Fruit fly (Drosophila melanogaster) whole organism, embryonic: Measurements from ENCODE around the gene Gycbeta100B.

ENCODE experiments used
- Atf6 ChIP-seq: fragments of 200-800 bp; sonication (Bioruptor generic); IDR thresholded peaks from 2 replicates; pipeline ENCODE4 v1.3.6; 2022; ENCODE audit warnings: missing biosample characterization, missing genetic modification characterization
- Awh ChIP-seq: fragments of 200-800 bp; sonication (Bioruptor generic); IDR thresholded peaks from 2 replicates; pipeline ENCODE4, ENCODE4 v1.3.6; 2022; ENCODE audit warnings: missing biosample characterization, missing genetic modification characterization
- Blimp-1 ChIP-seq: fragments of 200-800 bp; sonication (Bioruptor generic); optimal IDR thresholded peaks from 3 replicates; lab custom pipeline; 2018; ENCODE audit warnings: missing biosample characterization, missing genetic modification characterization, mild to moderate bottlenecking, moderate library complexity, missing genetic modification reagents
- CG10959 ChIP-seq: fragments of 200-800 bp; sonication (Bioruptor generic); IDR thresholded peaks from 2 replicates; pipeline ENCODE4 v1.3.6; 2022; ENCODE audit warnings: missing biosample characterization, missing genetic modification characterization
- CG11093 ChIP-seq: fragments of 200-800 bp; sonication (Bioruptor generic); IDR thresholded peaks from 3 replicates; pipeline ENCODE4 v1.3.6; 2022; ENCODE audit warnings: missing biosample characterization, missing genetic modification characterization
- CG12391 ChIP-seq: fragments of 200-800 bp; sonication (Bioruptor generic); optimal IDR thresholded peaks from 3 replicates; lab custom pipeline; 2018; ENCODE audit warnings: missing biosample characterization, mild to moderate bottlenecking, missing genetic modification characterization, moderate library complexity
- CG13296 ChIP-seq: fragments of 200-800 bp; sonication (Bioruptor generic); optimal IDR thresholded peaks from 3 replicates; lab custom pipeline; 2018; ENCODE audit warnings: missing biosample characterization, mild to moderate bottlenecking, missing genetic modification characterization
- CG13624 ChIP-seq: fragments of 200-800 bp; sonication (Bioruptor generic); optimal IDR thresholded peaks from 2 replicates; lab custom pipeline; 2016; ENCODE audit warnings: missing biosample characterization, missing genetic modification characterization
- CG14050 ChIP-seq: fragments of 200-800 bp; sonication (Bioruptor generic); IDR thresholded peaks from 3 replicates; pipeline ENCODE4 v1.3.6; 2022; ENCODE audit warnings: missing biosample characterization, missing genetic modification characterization
- CG15696 ChIP-seq: fragments of 200-800 bp; sonication (Bioruptor generic); optimal IDR thresholded peaks from 2 replicates; lab custom pipeline; 2019; ENCODE audit warnings: missing biosample characterization, mild to moderate bottlenecking, missing genetic modification characterization, moderate library complexity
- CG17361 ChIP-seq: fragments of 200-800 bp; sonication (Bioruptor generic); IDR thresholded peaks from 3 replicates; pipeline ENCODE4 v1.3.6; 2022; ENCODE audit warnings: missing biosample characterization, missing genetic modification characterization
- CG18619 ChIP-seq: fragments of 200-800 bp; sonication (Bioruptor generic); optimal IDR thresholded peaks from 3 replicates; lab custom pipeline; 2017; ENCODE audit warnings: missing biosample characterization, mild to moderate bottlenecking, missing genetic modification characterization
- CG2889 ChIP-seq: fragments of 200-800 bp; sonication (Bioruptor generic); IDR thresholded peaks from 3 replicates; pipeline ENCODE4 v1.3.6; 2022; ENCODE audit warnings: missing biosample characterization, missing genetic modification characterization
- CG30403 ChIP-seq: fragments of 200-800 bp; sonication (Bioruptor generic); optimal IDR thresholded peaks from 3 replicates; lab custom pipeline; 2016; ENCODE audit warnings: missing biosample characterization, missing genetic modification characterization
- CG31224 ChIP-seq: fragments of 200-800 bp; sonication (Bioruptor generic); IDR thresholded peaks from 2 replicates; pipeline ENCODE4 v1.3.6; 2022; ENCODE audit warnings: missing biosample characterization, missing genetic modification characterization
- CG31441 ChIP-seq: fragments of 200-800 bp; sonication (Bioruptor generic); IDR thresholded peaks from 2 replicates; pipeline ENCODE4 v1.3.6; 2022; ENCODE audit warnings: missing biosample characterization, missing genetic modification characterization
- CG3838 ChIP-seq: fragments of 200-800 bp; sonication (Bioruptor generic); optimal IDR thresholded peaks from 3 replicates; lab custom pipeline; 2016; ENCODE audit warnings: missing biosample characterization, missing genetic modification characterization
- CG6683 ChIP-seq: fragments of 200-800 bp; sonication (Bioruptor generic); optimal IDR thresholded peaks from 2 replicates; lab custom pipeline; 2017; ENCODE audit warnings: missing biosample characterization, mild to moderate bottlenecking, missing genetic modification characterization, missing genetic modification reagents
- Dfd ChIP-seq, 2 experiments: fragments of >200 bp; optimal IDR thresholded peaks; 2 replicates each; lab custom pipeline; 2017; ENCODE audit warnings: missing biosample characterization in 2 of 2, missing genetic modification characterization in 2 of 2
- Dip2 ChIP-seq: fragments of 200-800 bp; sonication (Bioruptor generic); IDR thresholded peaks from 2 replicates; pipeline ENCODE4 v1.3.6; 2022; ENCODE audit warnings: missing biosample characterization, missing genetic modification characterization
- Dll ChIP-seq: fragments of 200-800 bp; sonication (Bioruptor generic); IDR thresholded peaks from 4 replicates; pipeline ENCODE4 v1.3.6; 2022; ENCODE audit warnings: missing biosample characterization, missing genetic modification characterization; ENCODE audit not compliant: partially characterized antibody
- Fer3 ChIP-seq: fragments of 200-800 bp; sonication (Bioruptor generic); optimal IDR thresholded peaks from 2 replicates; lab custom pipeline; 2018; ENCODE audit warnings: missing biosample characterization, mild to moderate bottlenecking, missing genetic modification characterization, moderate library complexity
- H2.0 ChIP-seq: fragments of 200-800 bp; sonication (Bioruptor generic); IDR thresholded peaks from 2 replicates; pipeline ENCODE4 v1.3.6; 2022; ENCODE audit warnings: missing biosample characterization, missing genetic modification characterization
- HLH4C ChIP-seq: fragments of 200-800 bp; sonication (Bioruptor generic); IDR thresholded peaks from 3 replicates; pipeline ENCODE4 v1.3.6; 2022; ENCODE audit warnings: missing biosample characterization, missing genetic modification characterization; ENCODE audit not compliant: partially characterized antibody
- Hr51 ChIP-seq, 2 experiments: fragments of 200-800 bp; sonication (Bioruptor generic); optimal IDR thresholded peaks; 2 replicates in 1 of 2; 3 replicates in 1 of 2; lab custom pipeline; 2016 to 2018; ENCODE audit warnings: missing biosample characterization in 2 of 2, missing genetic modification characterization in 2 of 2, mild to moderate bottlenecking in 1 of 2, moderate library complexity in 1 of 2
- Lim3 ChIP-seq: fragments of 200-800 bp; sonication (Bioruptor generic); IDR thresholded peaks from 2 replicates; pipeline ENCODE4 v1.3.6; 2022; ENCODE audit warnings: missing biosample characterization, missing genetic modification characterization
- Nf-YC ChIP-seq: fragments of 200-800 bp; optimal IDR thresholded peaks from 3 replicates; lab custom pipeline; 2019; ENCODE audit warnings: missing biosample characterization, mild to moderate bottlenecking, missing genetic modification characterization, moderate library complexity
- Oli ChIP-seq: fragments of 200-800 bp; sonication (Bioruptor generic); optimal IDR thresholded peaks from 2 replicates; lab custom pipeline; 2018; ENCODE audit warnings: missing biosample characterization, mild to moderate bottlenecking, missing genetic modification characterization, moderate library complexity
- Opbp ChIP-seq: fragments of 200-800 bp; sonication (Bioruptor generic); IDR thresholded peaks from 3 replicates; pipeline ENCODE4 v1.3.6; 2022; ENCODE audit warnings: missing biosample characterization, missing genetic modification characterization; ENCODE audit not compliant: partially characterized antibody
- Poxn ChIP-seq: fragments of 200-800 bp; sonication (Bioruptor generic); IDR thresholded peaks from 2 replicates; pipeline ENCODE4 v1.3.6; 2022; ENCODE audit warnings: missing biosample characterization, missing genetic modification characterization
- Rx ChIP-seq: fragments of 200-800 bp; sonication (Bioruptor generic); IDR thresholded peaks from 2 replicates; pipeline ENCODE4 v1.3.6; 2022; ENCODE audit warnings: missing biosample characterization, missing genetic modification characterization
- Six4 ChIP-seq: fragments of 200-800 bp; sonication (Bioruptor generic); optimal IDR thresholded peaks from 2 replicates; lab custom pipeline; 2016; ENCODE audit warnings: missing biosample characterization, missing genetic modification characterization
- ac ChIP-seq: fragments of 200-800 bp; sonication (Bioruptor generic); optimal IDR thresholded peaks from 3 replicates; lab custom pipeline; 2017; ENCODE audit warnings: missing biosample characterization, mild to moderate bottlenecking, missing genetic modification characterization
- chif ChIP-seq, 2 experiments: fragments of 200-800 bp; sonication (Bioruptor generic); optimal IDR thresholded peaks; 3 replicates each; lab custom pipeline; 2016; ENCODE audit warnings: missing biosample characterization in 2 of 2, missing genetic modification characterization in 2 of 2
- cwo ChIP-seq: fragments of 200-800 bp; sonication (Bioruptor generic); optimal IDR thresholded peaks from 3 replicates; lab custom pipeline; 2017; ENCODE audit warnings: missing biosample characterization, missing genetic modification characterization, mild to moderate bottlenecking, moderate library complexity, missing genetic modification reagents
- disco-r ChIP-seq: fragments of 200-800 bp; sonication (Bioruptor generic); optimal IDR thresholded peaks from 2 replicates; lab custom pipeline; 2016; ENCODE audit warnings: missing biosample characterization, missing genetic modification characterization
- exex ChIP-seq: fragments of 200-800 bp; sonication (Bioruptor generic); optimal IDR thresholded peaks from 4 replicates; lab custom pipeline; 2018; ENCODE audit warnings: missing biosample characterization, mild to moderate bottlenecking, missing genetic modification characterization, moderate library complexity
- gcm2 ChIP-seq: fragments of 200-800 bp; sonication (Bioruptor generic); optimal IDR thresholded peaks from 2 replicates; lab custom pipeline; 2016; ENCODE audit warnings: missing biosample characterization, missing genetic modification characterization
- gt ChIP-seq: fragments of 200-800 bp; sonication (Bioruptor generic); IDR thresholded peaks from 2 replicates; pipeline ENCODE4 v1.3.6; 2022; ENCODE audit warnings: missing biosample characterization, missing genetic modification characterization
- hbn ChIP-seq: fragments of 200-800 bp; sonication (Bioruptor generic); IDR thresholded peaks from 2 replicates; pipeline ENCODE4 v1.3.6; 2022; ENCODE audit warnings: missing biosample characterization, missing genetic modification characterization; ENCODE audit not compliant: partially characterized antibody
- mld ChIP-seq: fragments of 200-800 bp; sonication (Bioruptor generic); IDR thresholded peaks from 3 replicates; pipeline ENCODE4 v1.3.6; 2022; ENCODE audit warnings: missing biosample characterization, missing genetic modification characterization; ENCODE audit not compliant: partially characterized antibody
- odd ChIP-seq: fragments of 200-800 bp; sonication (Bioruptor generic); optimal IDR thresholded peaks from 2 replicates; lab custom pipeline; 2017; ENCODE audit warnings: missing biosample characterization, mild to moderate bottlenecking, missing genetic modification characterization
- phol ChIP-seq: fragments of 200-800 bp; sonication (Bioruptor generic); optimal IDR thresholded peaks from 3 replicates; lab custom pipeline; 2018; ENCODE audit warnings: missing biosample characterization, mild to moderate bottlenecking, missing genetic modification characterization, moderate library complexity
- pita ChIP-seq: fragments of 200-800 bp; sonication (Bioruptor generic); optimal IDR thresholded peaks from 2 replicates; lab custom pipeline; 2017; ENCODE audit warnings: missing biosample characterization, mild to moderate bottlenecking, missing genetic modification characterization
- repo ChIP-seq: fragments of 200-800 bp; sonication (Bioruptor generic); optimal IDR thresholded peaks from 2 replicates; lab custom pipeline; 2016; ENCODE audit warnings: missing biosample characterization, missing genetic modification characterization
- schlank ChIP-seq: fragments of 200-800 bp; sonication (Bioruptor generic); optimal IDR thresholded peaks from 2 replicates; lab custom pipeline; 2018; ENCODE audit warnings: missing biosample characterization, mild to moderate bottlenecking, missing genetic modification characterization
- sisA ChIP-seq: fragments of 200-800 bp; sonication (Bioruptor generic); IDR thresholded peaks from 2 replicates; pipeline ENCODE4 v1.3.6; 2022; ENCODE audit warnings: missing biosample characterization, missing genetic modification characterization
- sna ChIP-seq: fragments of 200-800 bp; sonication (Bioruptor generic); IDR thresholded peaks from 2 replicates; pipeline ENCODE4 v1.3.6; 2022; ENCODE audit warnings: missing biosample characterization, missing genetic modification characterization; ENCODE audit not compliant: partially characterized antibody
- so ChIP-seq: fragments of 200-800 bp; sonication (Bioruptor generic); IDR thresholded peaks from 3 replicates; pipeline ENCODE4 v1.3.6; 2022; ENCODE audit warnings: missing biosample characterization, missing genetic modification characterization
- toy ChIP-seq: fragments of 200-800 bp; sonication (Bioruptor generic); IDR thresholded peaks from 2 replicates; pipeline ENCODE4 v1.3.6; 2022; ENCODE audit warnings: missing biosample characterization, missing genetic modification characterization
- wek ChIP-seq: fragments of 200-800 bp; sonication (Bioruptor generic); optimal IDR thresholded peaks from 3 replicates; lab custom pipeline; 2018; ENCODE audit warnings: missing biosample characterization, mild to moderate bottlenecking, missing genetic modification characterization, moderate library complexity
- zen ChIP-seq: fragments of 200-800 bp; sonication (Bioruptor generic); optimal IDR thresholded peaks from 3 replicates; lab custom pipeline; 2018; ENCODE audit warnings: missing biosample characterization, mild to moderate bottlenecking, missing genetic modification characterization, moderate library complexity

Gene Gycbeta100B

DNA sequence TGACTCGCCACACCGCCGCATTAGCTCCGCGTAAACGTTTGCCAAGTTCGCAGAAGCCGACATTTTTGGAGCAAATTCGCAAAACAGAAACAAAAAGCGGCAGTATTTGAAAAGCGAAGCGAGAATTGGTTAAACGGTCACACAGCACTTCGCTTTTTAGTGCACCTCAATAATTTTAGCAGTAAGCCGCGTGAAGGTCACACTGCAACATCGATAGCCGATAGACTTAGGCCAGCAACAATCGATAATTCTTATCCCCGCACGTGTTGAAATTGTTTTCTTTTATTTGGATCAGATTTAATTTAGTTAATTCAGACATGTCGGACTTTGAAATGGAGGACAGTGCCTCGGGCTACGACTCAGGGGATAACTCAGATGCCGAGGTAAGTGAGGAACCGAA is 79.0 kb downstream of the Gycbeta100B start, which contains the start of the genes Zwilch and CG1542 (continued):
- TF ChIP-seq cwo (GFP tag; lab: Kevin White, UChicago) (peak; percentile 80), zen (tag; lab: Kevin White, UChicago) (no peak), CG13624 (GFP tag; lab: Kevin White, UChicago) (no peak), Fer3 (tag; lab: Kevin White, UChicago) (no peak), repo (GFP tag; lab: Kevin White, UChicago) (no peak), CG10959 (no peak), pita (no peak), chif (GFP tag; optimal IDR thresholded peaks at IDR 0.05; lab: Kevin White, UChicago) (no peak), toy (no peak), CG2889 (GFP tag; lab: Robert Waterston, UW) (no peak), CG17361 (GFP tag; lab: Robert Waterston, UW) (no peak), sna (GFP tag; lab: Robert Waterston, UW) (peak; percentile 74), Six4 (GFP tag; lab: Kevin White, UChicago) (no peak), Opbp (GFP tag; lab: Robert Waterston, UW) (peak; percentile 81), Poxn (GFP tag; lab: Robert Waterston, UW) (no peak), Lim3 (GFP tag; lab: Robert Waterston, UW) (no peak), gt (GFP tag; lab: Robert Waterston, UW) (no peak), wek (GFP tag; lab: Kevin White, UChicago) (no peak), odd (GFP tag; lab: Kevin White, UChicago) (no peak), gcm2 (no peak), mld (GFP tag; lab: Robert Waterston, UW) (no peak), Oli (tag; lab: Kevin White, UChicago) (no peak), Hr51 (GFP tag; optimal IDR thresholded peaks at IDR 0.05; lab: Kevin White, UChicago) (no peak), Dip2 (GFP tag; lab: Robert Waterston, UW) (no peak), CG6683 (GFP tag; lab: Kevin White, UChicago) (no peak), Atf6 (no peak), Awh (no peak), CG11093 (GFP tag; lab: Robert Waterston, UW) (no peak), CG15696 (no peak), sisA (GFP tag; lab: Robert Waterston, UW) (no peak), HLH4C (GFP tag; lab: Robert Waterston, UW) (peak; percentile 81), CG3838 (peak; percentile 80), so (no peak), Rx (GFP tag; lab: Robert Waterston, UW) (no peak), Dll (GFP tag; lab: Robert Waterston, UW) (peak; percentile 78), H2.0 (GFP tag; lab: Robert Waterston, UW) (no peak), disco-r (GFP tag; lab: Kevin White, UChicago) (no peak), CG12391 (tag; lab: Kevin White, UChicago) (no peak), CG14050 (GFP tag; lab: Robert Waterston, UW) (no peak), CG18619 (GFP tag; lab: Kevin White, UChicago) (no peak), hbn (GFP tag; lab: Robert Waterston, UW) (peak; percentile 78), Dfd (GFP tag; optimal IDR thresholded peaks at IDR 0.05; lab: Kevin White, UChicago) (no peak), Blimp-1 (GFP tag; lab: Kevin White, UChicago) (no peak), exex (no peak), phol (tag; lab: Kevin White, UChicago) (no peak), ac (no peak), CG13296 (GFP tag; lab: Kevin White, UChicago) (no peak), schlank (tag; lab: Kevin White, UChicago) (no peak), CG31441 (GFP tag; lab: Robert Waterston, UW) (no peak), CG31224 (no peak), CG30403 (GFP tag; lab: Kevin White, UChicago) (no peak), Nf-YC (tag; lab: Kevin White, UChicago) (no peak)
